Worm (Caenorhabditis elegans) whole organism, young adult: Measurements from ENCODE around the gene wapl-1.

Experiments
- D2030.7 ChIP-seq: fragments of 200-800 bp; sonication (Bioruptor generic); IDR thresholded peaks from 2 replicates; pipeline ENCODE4 v1.3.6; 2022; ENCODE audit warnings: missing genetic modification reagents, missing genetic modification characterization, missing compliant biosample characterization
- F23B12.7 ChIP-seq: sonication (generic microtip); optimal IDR thresholded peaks from 2 replicates; lab custom pipeline; 2017; ENCODE audit warnings: missing genetic modification characterization, mild to moderate bottlenecking, missing compliant biosample characterization, antibody characterized with exemption, moderate library complexity; ENCODE audit not compliant: insufficient read depth
- K11D2.4 ChIP-seq: fragments of 200-800 bp; sonication (Bioruptor generic); IDR thresholded peaks from 2 replicates; pipeline ENCODE4 v1.3.6; 2022; ENCODE audit warnings: missing genetic modification reagents, missing genetic modification characterization, missing compliant biosample characterization
- Y67H2A.10 ChIP-seq: fragments of 200-800 bp; sonication (Bioruptor generic); conservative IDR thresholded peaks from 2 replicates; pipeline ENCODE4 v1.3.6; 2022; ENCODE audit warnings: missing genetic modification reagents, missing genetic modification characterization, missing compliant biosample characterization
- atf-7 ChIP-seq: sonication (generic microtip); optimal IDR thresholded peaks from 2 replicates; lab custom pipeline; 2017; ENCODE audit warnings: mild to moderate bottlenecking, missing genetic modification characterization, missing compliant biosample characterization
- bed-1 ChIP-seq: fragments of 200-800 bp; sonication (Bioruptor generic); IDR thresholded peaks from 2 replicates; pipeline ENCODE4 v1.3.6; 2022; ENCODE audit warnings: missing genetic modification reagents, missing genetic modification characterization, missing compliant biosample characterization
- cebp-1 ChIP-seq, 2 experiments: fragments of 200-800 bp in 1 of 2; sonication (Bioruptor generic) in 1 of 2; sonication (generic microtip) in 1 of 2; IDR thresholded peaks in 1 of 2; optimal IDR thresholded peaks in 1 of 2; 2 replicates each; pipeline versions ENCODE4 v1.3.6 to Lab custom; 2017 to 2022; ENCODE audit warnings: missing compliant biosample characterization in 2 of 2, missing genetic modification characterization in 2 of 2, mild to moderate bottlenecking in 1 of 2, missing genetic modification reagents in 1 of 2, moderate library complexity in 1 of 2
- cebp-2 ChIP-seq: fragments of 200-800 bp; sonication (Bioruptor generic); IDR thresholded peaks from 2 replicates; pipeline ENCODE4 v1.3.6; 2022; ENCODE audit warnings: missing genetic modification characterization, missing compliant biosample characterization
- ceh-27 ChIP-seq: fragments of 200-800 bp; sonication (Bioruptor generic); optimal IDR thresholded peaks from 2 replicates; lab custom pipeline; 2018; ENCODE audit warnings: mild to moderate bottlenecking, missing genetic modification characterization, moderate library complexity, missing compliant biosample characterization
- ceh-79 ChIP-seq: sonication (generic microtip); optimal IDR thresholded peaks from 2 replicates; lab custom pipeline; 2017; ENCODE audit warnings: mild to moderate bottlenecking, missing genetic modification characterization, missing compliant biosample characterization
- chd-7 ChIP-seq: sonication (generic microtip); optimal IDR thresholded peaks from 2 replicates; lab custom pipeline; 2016; ENCODE audit warnings: mild to moderate bottlenecking, missing genetic modification characterization, moderate library complexity, missing compliant biosample characterization
- dpl-1 ChIP-seq: fragments of 150-350 bp; optimal IDR thresholded peaks from 2 replicates; lab custom pipeline; 2014; ENCODE audit warnings: missing biosample characterization, missing genetic modification reagents, missing genetic modification characterization
- ekl-4 ChIP-seq: fragments of 200-800 bp; sonication (Bioruptor generic); IDR thresholded peaks from 2 replicates; pipeline ENCODE4 v1.3.6; 2022; ENCODE audit warnings: missing genetic modification reagents, missing genetic modification characterization, missing compliant biosample characterization
- hmg-1.2 ChIP-seq: fragments of 200-800 bp; sonication (Bioruptor generic); IDR thresholded peaks from 2 replicates; pipeline ENCODE4 v1.3.6; 2022; ENCODE audit warnings: missing genetic modification reagents, missing genetic modification characterization, missing compliant biosample characterization
- let-607 ChIP-seq, 2 experiments: fragments of 200-800 bp in 1 of 2; sonication (Bioruptor generic) in 1 of 2; sonication (generic microtip) in 1 of 2; optimal IDR thresholded peaks; 2 replicates each; lab custom pipeline; 2016 to 2018; ENCODE audit warnings: mild to moderate bottlenecking in 2 of 2, missing compliant biosample characterization in 2 of 2, missing genetic modification characterization in 2 of 2, moderate library complexity in 2 of 2, missing genotype in 1 of 2
- lin-26 ChIP-seq: fragments of 200-800 bp; sonication (Bioruptor generic); IDR thresholded peaks from 2 replicates; pipeline ENCODE4 v1.3.6; 2022; ENCODE audit warnings: missing genetic modification reagents, missing genetic modification characterization, missing compliant biosample characterization
- lin-35 ChIP-seq, 3 experiments: fragments of 150-350 bp in 2 of 3; sonication (generic microtip) in 1 of 3; optimal IDR thresholded peaks; 2 replicates each; lab custom pipeline; 2014 to 2018; ENCODE audit warnings: missing biosample characterization in 3 of 3, missing genetic modification characterization in 3 of 3, missing genetic modification reagents in 3 of 3
- madf-3 ChIP-seq: fragments of 200-800 bp; sonication (Bioruptor generic); IDR thresholded peaks from 2 replicates; pipeline ENCODE4 v1.3.6; 2022; ENCODE audit warnings: missing genetic modification reagents, missing genetic modification characterization, missing compliant biosample characterization
- mcd-1 ChIP-seq: fragments of 200-800 bp; sonication (Bioruptor generic); IDR thresholded peaks from 2 replicates; pipeline ENCODE4 v1.3.6; 2022; ENCODE audit warnings: missing genetic modification reagents, missing genetic modification characterization, missing compliant biosample characterization
- mxl-1 ChIP-seq: sonication (generic microtip); optimal IDR thresholded peaks from 2 replicates; lab custom pipeline; 2016; ENCODE audit warnings: missing genetic modification characterization, missing compliant biosample characterization
- nfya-2 ChIP-seq: fragments of 200-800 bp; sonication (Bioruptor generic); IDR thresholded peaks from 2 replicates; pipeline ENCODE4 v1.3.6; 2022; ENCODE audit warnings: missing genetic modification reagents, missing genetic modification characterization, missing compliant biosample characterization
- nhr-80 ChIP-seq: sonication (generic microtip); optimal IDR thresholded peaks from 2 replicates; lab custom pipeline; 2016; ENCODE audit warnings: missing genetic modification characterization, missing compliant biosample characterization
- rec-8 ChIP-seq, 2 experiments: sonication (generic microtip); optimal IDR thresholded peaks; 2 replicates each; lab custom pipeline; 2016; ENCODE audit warnings: mild to moderate bottlenecking in 2 of 2, missing genetic modification characterization in 2 of 2, missing genetic modification reagents in 2 of 2, missing genotype in 2 of 2, missing biosample characterization in 1 of 2, missing compliant biosample characterization in 1 of 2, moderate library complexity in 1 of 2
- repo-1 ChIP-seq: sonication (generic microtip); optimal IDR thresholded peaks from 2 replicates; lab custom pipeline; 2017; ENCODE audit warnings: mild to moderate bottlenecking, missing genetic modification characterization, missing compliant biosample characterization
- rpc-1 ChIP-seq, 2 experiments: fragments of 150-350 bp in 1 of 2; sonication (generic microtip) in 1 of 2; optimal IDR thresholded peaks; 2 replicates each; lab custom pipeline; 2014 to 2018; ENCODE audit warnings: missing biosample characterization in 1 of 2, missing genetic modification characterization in 1 of 2, missing genetic modification reagents in 1 of 2, missing genotype in 1 of 2
- sdz-38 ChIP-seq: sonication (generic microtip); optimal IDR thresholded peaks from 2 replicates; lab custom pipeline; 2016; ENCODE audit warnings: missing genotype, missing genetic modification characterization, missing compliant biosample characterization
- snpc-3.4 ChIP-seq: sonication (generic microtip); optimal IDR thresholded peaks from 2 replicates; lab custom pipeline; 2017; ENCODE audit warnings: missing genetic modification characterization, mild to moderate bottlenecking, missing compliant biosample characterization, antibody characterized with exemption, moderate library complexity, missing genotype, missing genetic modification reagents
- snpc-4 ChIP-seq, 5 experiments: fragments of 150-350 bp in 1 of 5; sonication (generic microtip) in 4 of 5; optimal IDR thresholded peaks; 2 replicates each; lab custom pipeline; 2014 to 2018; ENCODE audit warnings: missing genetic modification characterization in 5 of 5, missing biosample characterization in 3 of 5, antibody characterized with exemption in 2 of 5, mild to moderate bottlenecking in 2 of 5, missing compliant biosample characterization in 2 of 5, missing genotype in 2 of 5, moderate library complexity in 2 of 5, missing genetic modification reagents in 1 of 5
- tbp1 ChIP-seq: fragments of 200-800 bp; sonication (Bioruptor generic); optimal IDR thresholded peaks from 2 replicates; lab custom pipeline; 2018; ENCODE audit warnings: mild to moderate bottlenecking, missing genetic modification characterization, missing compliant biosample characterization
- tlf-1 ChIP-seq: fragments of 200-800 bp; sonication (Bioruptor generic); optimal IDR thresholded peaks from 2 replicates; lab custom pipeline; 2018; ENCODE audit warnings: mild to moderate bottlenecking, missing genetic modification characterization, missing compliant biosample characterization

wapl-1 gene

ce11 chrIV:4477009-4477471, 31.5 kb upstream of the wapl-1 start, which contains the start of gene M01H9.3 (continued):
- TF ChIP-seq rec-8 (tag; optimal IDR thresholded peaks at IDR 0.05; lab: Kevin White, UChicago) (no peak), Y67H2A.10 (GFP tag; lab: Robert Waterston, UW) (no peak), snpc-3.4 (tag; lab: Kevin White, UChicago) (no peak), hmg-1.2 (GFP tag; lab: Robert Waterston, UW) (peak; percentile 32; the same call in 1 of the 2 replicates), snpc-4 (GFP tag; optimal IDR thresholded peaks at IDR 0.05; lab: Kevin White, UChicago) (no peak), snpc-4 (tag; optimal IDR thresholded peaks at IDR 0.05; lab: Kevin White, UChicago) (no peak), lin-35 (GFP tag; optimal IDR thresholded peaks at IDR 0.05; lab: Kevin White, UChicago) (no peak), ceh-27 (peak; percentile 52), lin-26 (GFP tag; lab: Robert Waterston, UW) (0 out of 2 replicates have a peak, but pooled peaks have one; percentile 40), tbp1 (GFP tag; lab: Kevin White, UChicago) (peak; percentile 15), sdz-38 (tag; lab: Kevin White, UChicago) (no peak), cebp-1 (GFP tag; IDR thresholded peaks at IDR 0.05; lab: Robert Waterston, UW) (no peak), cebp-1 (tag; optimal IDR thresholded peaks at IDR 0.05; lab: Kevin White, UChicago) (peak; percentile 72), chd-7 (tag; lab: Kevin White, UChicago) (peak; percentile 18), ekl-4 (GFP tag; lab: Robert Waterston, UW) (no peak), F23B12.7 (tag; lab: Kevin White, UChicago) (peak; percentile 33), D2030.7 (GFP tag; lab: Robert Waterston, UW) (no peak), rpc-1 (optimal IDR thresholded peaks at IDR 0.05; lab: Kevin White, UChicago) (no peak), rpc-1 (tag; optimal IDR thresholded peaks at IDR 0.05; lab: Kevin White, UChicago) (no peak), mxl-1 (tag; lab: Kevin White, UChicago) (no peak), tlf-1 (GFP tag; lab: Kevin White, UChicago) (peak; percentile 4), nfya-2 (GFP tag; lab: Robert Waterston, UW) (no peak)
- TF ChIP-seq, all 124 proteins: peak for 19

- TF ChIP-seq repo-1 (tag; lab: Kevin White, UChicago) (peak; percentile 23), mcd-1 (GFP tag; lab: Robert Waterston, UW) (0 out of 2 replicates have a peak, but pooled peaks have one; percentile 9), nhr-80 (tag; lab: Kevin White, UChicago) (peak; percentile 41), madf-3 (GFP tag; lab: Robert Waterston, UW) (0 out of 2 replicates have a peak, but pooled peaks have one; percentile 50), cebp-1 (GFP tag; IDR thresholded peaks at IDR 0.05; lab: Robert Waterston, UW) (no peak), cebp-1 (tag; optimal IDR thresholded peaks at IDR 0.05; lab: Kevin White, UChicago) (peak; percentile 6), let-607 (tag; optimal IDR thresholded peaks at IDR 0.05; lab: Kevin White, UChicago) (peak in 1 of 2 experiments; percentile 17), bed-1 (GFP tag; lab: Robert Waterston, UW) (0 out of 2 replicates have a peak, but pooled peaks have one; percentile 10), K11D2.4 (GFP tag; lab: Robert Waterston, UW) (0 out of 2 replicates have a peak, but pooled peaks have one; percentile 33), lin-26 (GFP tag; lab: Robert Waterston, UW) (0 out of 2 replicates have a peak, but pooled peaks have one; percentile 54), atf-7 (tag; lab: Kevin White, UChicago) (peak; percentile 28), ceh-79 (tag; lab: Kevin White, UChicago) (no peak), dpl-1 (GFP tag; lab: Kevin White, UChicago) (no peak), ekl-4 (GFP tag; lab: Robert Waterston, UW) (peak; percentile 13; the same call in 1 of the 2 replicates), cebp-2 (GFP tag; lab: Robert Waterston, UW) (no peak)
These were observed 30.0 kb upstream of the wapl-1 start for ce11 chrIV:4475362-4476086.
